Fruit fly (Drosophila melanogaster) whole organism, adult: ENCODE results near the gene Vps16B.

Experiments used
- CG11617 ChIP-seq: fragments of 200-800 bp; sonication (Bioruptor generic); optimal IDR thresholded peaks from 2 replicates; lab custom pipeline; 2017; ENCODE audit warnings: mild to moderate bottlenecking, missing biosample characterization, missing genetic modification reagents, missing genetic modification characterization
- CG12768 ChIP-seq: fragments of 200-800 bp; sonication (Bioruptor generic); optimal IDR thresholded peaks from 2 replicates; lab custom pipeline; 2017; ENCODE audit warnings: missing biosample characterization, missing genetic modification characterization, mild to moderate bottlenecking, moderate library complexity, missing genetic modification reagents
- CG14711 ChIP-seq: fragments of 200-800 bp; sonication (Bioruptor generic); optimal IDR thresholded peaks from 2 replicates; lab custom pipeline; 2018; ENCODE audit warnings: missing biosample characterization, mild to moderate bottlenecking, missing genetic modification characterization, moderate library complexity
- CG1620 ChIP-seq: fragments of 200-800 bp; sonication (Bioruptor generic); optimal IDR thresholded peaks from 2 replicates; lab custom pipeline; 2016; ENCODE audit warnings: missing biosample characterization, missing genetic modification characterization
- CG33017 ChIP-seq: fragments of 200-800 bp; sonication (Bioruptor generic); optimal IDR thresholded peaks from 2 replicates; lab custom pipeline; 2018; ENCODE audit warnings: missing biosample characterization, mild to moderate bottlenecking, missing genetic modification characterization, moderate library complexity
- CG5204 ChIP-seq: fragments of 200-800 bp; sonication (Bioruptor generic); optimal IDR thresholded peaks from 2 replicates; lab custom pipeline; 2016; ENCODE audit warnings: missing biosample characterization, missing genetic modification characterization
- CG7045 ChIP-seq: fragments of 200-800 bp; sonication (Bioruptor generic); optimal IDR thresholded peaks from 2 replicates; lab custom pipeline; 2017; ENCODE audit warnings: missing biosample characterization, mild to moderate bottlenecking, missing genetic modification characterization
- CG7101 ChIP-seq: fragments of 200-800 bp; sonication (Bioruptor generic); optimal IDR thresholded peaks from 2 replicates; lab custom pipeline; 2018; ENCODE audit warnings: missing biosample characterization, mild to moderate bottlenecking, missing genetic modification characterization, moderate library complexity
- Clk ChIP-seq: fragments of 200-800 bp; sonication (Bioruptor generic); optimal IDR thresholded peaks from 2 replicates; lab custom pipeline; 2017; ENCODE audit warnings: missing biosample characterization, missing genetic modification characterization
- Crg-1 ChIP-seq: fragments of 200-800 bp; sonication (Bioruptor generic); optimal IDR thresholded peaks from 2 replicates; lab custom pipeline; 2016; ENCODE audit warnings: missing biosample characterization, missing genetic modification characterization
- Hr96 ChIP-seq: fragments of 200-800 bp; sonication (Bioruptor generic); optimal IDR thresholded peaks from 2 replicates; lab custom pipeline; 2016; ENCODE audit warnings: missing biosample characterization, missing genetic modification characterization
- Mnt ChIP-seq: fragments of 200-800 bp; sonication (Bioruptor generic); optimal IDR thresholded peaks from 2 replicates; lab custom pipeline; 2016; ENCODE audit warnings: missing biosample characterization, mild to moderate bottlenecking, missing genetic modification characterization
- bab1 ChIP-seq: fragments of 200-800 bp; sonication (Bioruptor generic); optimal IDR thresholded peaks from 3 replicates; lab custom pipeline; 2019; ENCODE audit warnings: missing biosample characterization, mild to moderate bottlenecking, missing genetic modification characterization, moderate library complexity
- cic ChIP-seq: fragments of 200-800 bp; sonication (Bioruptor generic); optimal IDR thresholded peaks from 2 replicates; lab custom pipeline; 2017; ENCODE audit warnings: missing biosample characterization, mild to moderate bottlenecking, missing genetic modification characterization, moderate library complexity
- cnc ChIP-seq, 2 experiments: fragments of >200 bp; optimal IDR thresholded peaks; 2 replicates each; lab custom pipeline; 2017
- kay ChIP-seq: fragments of 200-800 bp; sonication (Bioruptor generic); peaks from one replicate; lab custom pipeline; 2016; ENCODE audit warnings: missing biosample characterization, missing genetic modification characterization, borderline replicate concordance
- ovo ChIP-seq: fragments of 200-800 bp; sonication (Bioruptor generic); optimal IDR thresholded peaks from 2 replicates; lab custom pipeline; 2016; ENCODE audit warnings: missing biosample characterization, missing genetic modification characterization
- pad ChIP-seq: fragments of 200-800 bp; sonication (Bioruptor generic); optimal IDR thresholded peaks from 3 replicates; lab custom pipeline; 2017; ENCODE audit warnings: missing biosample characterization, missing genetic modification characterization, mild to moderate bottlenecking, moderate library complexity, missing genetic modification reagents
- tj ChIP-seq: fragments of 200-800 bp; sonication (Bioruptor generic); optimal IDR thresholded peaks from 3 replicates; lab custom pipeline; 2017; ENCODE audit warnings: missing biosample characterization, mild to moderate bottlenecking, missing genetic modification characterization, moderate library complexity
- toe ChIP-seq: fragments of 200-800 bp; sonication (Bioruptor generic); optimal IDR thresholded peaks from 2 replicates; lab custom pipeline; 2016; ENCODE audit warnings: missing biosample characterization, missing genetic modification characterization

Gene Vps16B

dm6 chr3R:29774360-29775193 lies 41.7 kb downstream of the Vps16B start:
- TF ChIP-seq pad (GFP tag; lab: Kevin White, UChicago) (no peak), toe (GFP tag; lab: Kevin White, UChicago) (no peak), CG5204 (GFP tag; lab: Kevin White, UChicago) (no peak), kay (GFP tag; lab: Kevin White, UChicago) (no peak), Mnt (GFP tag; lab: Kevin White, UChicago) (peak; percentile 62), Hr96 (GFP tag; lab: Kevin White, UChicago) (no peak), CG7045 (GFP tag; lab: Kevin White, UChicago) (no peak), CG11617 (no peak), Crg-1 (GFP tag; lab: Kevin White, UChicago) (peak; percentile 38), cic (GFP tag; lab: Kevin White, UChicago) (peak; percentile 58), CG12768 (GFP tag; lab: Kevin White, UChicago) (peak; percentile 8), Clk (GFP tag; lab: Kevin White, UChicago) (no peak), ovo (GFP tag; lab: Kevin White, UChicago) (no peak), CG33017 (no peak), CG14711 (peak; percentile 68)

dm6 chr3R:29773833-29774324 lies 42.4 kb downstream of the Vps16B start:
- TF ChIP-seq Hr96 (GFP tag; lab: Kevin White, UChicago): peak; percentile 75
- no peak for TF ChIP-seq kay (GFP tag; lab: Kevin White, UChicago)
- no peak for TF ChIP-seq Crg-1 (GFP tag; lab: Kevin White, UChicago)
- peak; percentile 84 for TF ChIP-seq CG7101 (tag; lab: Kevin White, UChicago)
- peak; percentile 93 for TF ChIP-seq CG5204 (GFP tag; lab: Kevin White, UChicago)
- TF ChIP-seq CG11617: peak; percentile 88
- peak; percentile 55 for TF ChIP-seq CG14711
- peak; percentile 66 for TF ChIP-seq Clk (GFP tag; lab: Kevin White, UChicago)
- peak; percentile 86 for TF ChIP-seq CG7045 (GFP tag; lab: Kevin White, UChicago)
- TF ChIP-seq cic (GFP tag; lab: Kevin White, UChicago): no peak
- peak; percentile 59 for TF ChIP-seq bab1 (GFP tag; lab: Kevin White, UChicago)
- peak; percentile 36 for TF ChIP-seq pad (GFP tag; lab: Kevin White, UChicago)
- TF ChIP-seq toe (GFP tag; lab: Kevin White, UChicago): peak; percentile 87
- peak; percentile 83 for TF ChIP-seq CG12768 (GFP tag; lab: Kevin White, UChicago)
- peak; percentile 69 for TF ChIP-seq ovo (GFP tag; lab: Kevin White, UChicago)
- TF ChIP-seq CG33017: peak; percentile 74
- TF ChIP-seq Mnt (GFP tag; lab: Kevin White, UChicago): peak; percentile 34
- TF ChIP-seq CG1620 (GFP tag; lab: Kevin White, UChicago): peak; percentile 62
- TF ChIP-seq tj (GFP tag; lab: Kevin White, UChicago): peak; percentile 63
- TF ChIP-seq cnc (optimal IDR thresholded peaks at IDR 0.05; lab: Kevin White, UChicago): peak in 1 of 2 experiments; percentile 8

dm6 chr3R:29772795-29773331 lies 43.4 kb downstream of the Vps16B start:
- TF ChIP-seq tj (GFP tag; lab: Kevin White, UChicago): peak; percentile 83
- no peak for TF ChIP-seq Hr96 (GFP tag; lab: Kevin White, UChicago)
- no peak for TF ChIP-seq CG5204 (GFP tag; lab: Kevin White, UChicago)
- no peak for TF ChIP-seq Clk (GFP tag; lab: Kevin White, UChicago)
- TF ChIP-seq CG7045 (GFP tag; lab: Kevin White, UChicago): no peak
- peak; percentile 50 for TF ChIP-seq CG33017
- TF ChIP-seq toe (GFP tag; lab: Kevin White, UChicago): no peak
- no peak for TF ChIP-seq CG14711
- TF ChIP-seq Mnt (GFP tag; lab: Kevin White, UChicago): peak; percentile 79
- peak; percentile 88 for TF ChIP-seq cic (GFP tag; lab: Kevin White, UChicago)
- TF ChIP-seq Crg-1 (GFP tag; lab: Kevin White, UChicago): no peak
- no peak for TF ChIP-seq CG11617
- TF ChIP-seq bab1 (GFP tag; lab: Kevin White, UChicago): peak; percentile 23
- peak; percentile 49 for TF ChIP-seq ovo (GFP tag; lab: Kevin White, UChicago)
- TF ChIP-seq pad (GFP tag; lab: Kevin White, UChicago): peak; percentile 73
- no peak for TF ChIP-seq CG1620 (GFP tag; lab: Kevin White, UChicago)
- peak; percentile 91 for TF ChIP-seq CG12768 (GFP tag; lab: Kevin White, UChicago)
- no peak for TF ChIP-seq cnc (optimal IDR thresholded peaks at IDR 0.05; lab: Kevin White, UChicago)
- peak; percentile 5 for TF ChIP-seq CG7101 (tag; lab: Kevin White, UChicago)
- TF ChIP-seq kay (GFP tag; lab: Kevin White, UChicago): no peak

dm6 chr3R:29772090-29772794 lies 44.0 kb downstream of the Vps16B start:
- TF ChIP-seq pad (GFP tag; lab: Kevin White, UChicago) (peak; percentile 46), CG7045 (GFP tag; lab: Kevin White, UChicago) (peak; percentile 50), CG5204 (GFP tag; lab: Kevin White, UChicago) (peak; percentile 36), ovo (GFP tag; lab: Kevin White, UChicago) (peak; percentile 5), kay (GFP tag; lab: Kevin White, UChicago) (no peak), tj (GFP tag; lab: Kevin White, UChicago) (peak; percentile 16), CG11617 (peak; percentile 29), Mnt (GFP tag; lab: Kevin White, UChicago) (no peak), cnc (optimal IDR thresholded peaks at IDR 0.05; lab: Kevin White, UChicago) (peak in 1 of 2 experiments; percentile 89), toe (GFP tag; lab: Kevin White, UChicago) (peak; percentile 19), CG14711 (no peak), Hr96 (GFP tag; lab: Kevin White, UChicago) (peak; percentile 59), Clk (GFP tag; lab: Kevin White, UChicago) (no peak)
